Worm (Caenorhabditis elegans) whole organism, L3 larva: ENCODE measurements around the gene B0252.3.

Experiments used
- R02D3.7 ChIP-seq: fragments of 150-350 bp; optimal IDR thresholded peaks from 2 replicates; lab custom pipeline; 2014; ENCODE audit warnings: missing biosample characterization, missing genetic modification characterization
- ZK546.5 ChIP-seq: sonication (generic microtip); optimal IDR thresholded peaks from 2 replicates; lab custom pipeline; 2017; ENCODE audit warnings: missing biosample characterization, missing genetic modification characterization
- aly-2 ChIP-seq: fragments of 150-350 bp; optimal IDR thresholded peaks from 2 replicates; lab custom pipeline; 2014; ENCODE audit warnings: missing biosample characterization, missing genetic modification characterization
- ama-1 ChIP-seq: fragments of 150-350 bp; optimal IDR thresholded peaks from 2 replicates; lab custom pipeline; 2018
- ceh-16 ChIP-seq: sonication (generic microtip); optimal IDR thresholded peaks from 2 replicates; lab custom pipeline; 2017; ENCODE audit warnings: missing biosample characterization, missing genetic modification characterization
- ceh-28 ChIP-seq: fragments of 150-350 bp; optimal IDR thresholded peaks from 2 replicates; lab custom pipeline; 2014; ENCODE audit warnings: missing biosample characterization, missing genetic modification reagents, missing genetic modification characterization
- ceh-82 ChIP-seq: fragments of 150-350 bp; optimal IDR thresholded peaks from 2 replicates; lab custom pipeline; 2014; ENCODE audit warnings: missing biosample characterization, missing genetic modification characterization
- ceh-9 ChIP-seq: sonication (generic microtip); optimal IDR thresholded peaks from 2 replicates; lab custom pipeline; 2018; ENCODE audit warnings: missing biosample characterization, missing genetic modification characterization
- daf-12 ChIP-seq: fragments of 150-350 bp; optimal IDR thresholded peaks from 2 replicates; lab custom pipeline; 2014; ENCODE audit warnings: missing biosample characterization, missing genetic modification reagents, missing genetic modification characterization
- egl-27 ChIP-seq: sonication (generic microtip); optimal IDR thresholded peaks from 4 replicates; lab custom pipeline; 2017; ENCODE audit warnings: missing biosample characterization, missing genetic modification reagents, missing genetic modification characterization
- egl-5 ChIP-seq: fragments of 150-350 bp; optimal IDR thresholded peaks from 2 replicates; lab custom pipeline; 2017; ENCODE audit warnings: missing biosample characterization, missing genetic modification reagents, missing genetic modification characterization, inconsistent platforms
- elt-1 ChIP-seq: fragments of 150-350 bp; optimal IDR thresholded peaks from 2 replicates; lab custom pipeline; 2014; ENCODE audit warnings: missing biosample characterization, missing genetic modification characterization
- elt-2 ChIP-seq: sonication (generic microtip); optimal IDR thresholded peaks from 2 replicates; lab custom pipeline; 2016; ENCODE audit warnings: missing genetic modification reagents, mild to moderate bottlenecking, missing genetic modification characterization, missing compliant biosample characterization
- elt-3 ChIP-seq, 3 experiments: fragments of 150-350 bp in 1 of 3; sonication (generic microtip) in 2 of 3; optimal IDR thresholded peaks; 2 replicates in 2 of 3; 4 replicates in 1 of 3; lab custom pipeline; 2014 to 2017; ENCODE audit warnings: missing biosample characterization in 3 of 3, missing genetic modification characterization in 3 of 3
- eor-1 ChIP-seq, 2 experiments: fragments of 150-350 bp; optimal IDR thresholded peaks; 2 replicates each; lab custom pipeline; 2014 to 2018; ENCODE audit warnings: missing biosample characterization in 2 of 2, missing genetic modification characterization in 2 of 2
- fkh-2 ChIP-seq: fragments of 150-350 bp; optimal IDR thresholded peaks from 2 replicates; lab custom pipeline; 2014; ENCODE audit warnings: missing biosample characterization, missing genetic modification reagents, missing genetic modification characterization
- fos-1 ChIP-seq: fragments of 150-350 bp; optimal IDR thresholded peaks from 2 replicates; lab custom pipeline; 2014; ENCODE audit warnings: missing biosample characterization, missing genetic modification characterization
- jun-1 ChIP-seq: fragments of 150-350 bp; optimal IDR thresholded peaks from 2 replicates; lab custom pipeline; 2014; ENCODE audit warnings: missing biosample characterization, missing genetic modification reagents, missing genetic modification characterization
- lin-15B ChIP-seq: fragments of 150-350 bp; optimal IDR thresholded peaks from 2 replicates; lab custom pipeline; 2014; ENCODE audit warnings: missing biosample characterization, missing genetic modification characterization
- lin-39 ChIP-seq: fragments of 150-350 bp; optimal IDR thresholded peaks from 2 replicates; lab custom pipeline; 2018; ENCODE audit warnings: missing biosample characterization, missing genetic modification reagents, missing genetic modification characterization
- lsy-12 ChIP-seq: sonication (generic microtip); optimal IDR thresholded peaks from 2 replicates; lab custom pipeline; 2016; ENCODE audit warnings: mild to moderate bottlenecking, missing genetic modification characterization, missing compliant biosample characterization
- mdl-1 ChIP-seq: fragments of 150-350 bp; optimal IDR thresholded peaks from 2 replicates; lab custom pipeline; 2014; ENCODE audit warnings: missing biosample characterization, missing genetic modification characterization
- mml-1 ChIP-seq: fragments of 150-350 bp; sonication (generic microtip); optimal IDR thresholded peaks from 3 replicates; lab custom pipeline; 2014; ENCODE audit warnings: missing biosample characterization, missing genetic modification characterization
- nfya-1 ChIP-seq: sonication (generic microtip); optimal IDR thresholded peaks from 2 replicates; lab custom pipeline; 2017; ENCODE audit warnings: missing genetic modification characterization, mild to moderate bottlenecking, missing compliant biosample characterization, antibody characterized with exemption, moderate library complexity; ENCODE audit not compliant: insufficient read depth
- nhr-11 ChIP-seq: fragments of 150-350 bp; optimal IDR thresholded peaks from 2 replicates; lab custom pipeline; 2014; ENCODE audit warnings: missing biosample characterization, missing genetic modification characterization
- nhr-12 ChIP-seq: fragments of 150-350 bp; optimal IDR thresholded peaks from 2 replicates; lab custom pipeline; 2014; ENCODE audit warnings: missing biosample characterization, missing genetic modification characterization
- nhr-23 ChIP-seq: fragments of 150-350 bp; optimal IDR thresholded peaks from 2 replicates; lab custom pipeline; 2014; ENCODE audit warnings: missing biosample characterization, missing genetic modification reagents, missing genetic modification characterization
- nhr-237 ChIP-seq: fragments of 150-350 bp; optimal IDR thresholded peaks from 2 replicates; lab custom pipeline; 2014; ENCODE audit warnings: missing biosample characterization, missing genetic modification characterization
- nhr-25 ChIP-seq: sonication (generic microtip); optimal IDR thresholded peaks from 2 replicates; lab custom pipeline; 2017; ENCODE audit warnings: missing biosample characterization, missing genetic modification characterization
- nhr-28 ChIP-seq: fragments of 150-350 bp; optimal IDR thresholded peaks from 2 replicates; lab custom pipeline; 2014; ENCODE audit warnings: missing biosample characterization, missing genetic modification characterization
- nhr-43 ChIP-seq: sonication (generic microtip); optimal IDR thresholded peaks from 2 replicates; lab custom pipeline; 2016; ENCODE audit warnings: mild to moderate bottlenecking, missing genetic modification characterization, missing compliant biosample characterization; ENCODE audit not compliant: poor library complexity, severe bottlenecking
- nhr-67 ChIP-seq: fragments of 150-350 bp; optimal IDR thresholded peaks from 2 replicates; lab custom pipeline; 2014; ENCODE audit warnings: missing biosample characterization, missing genetic modification characterization
- nhr-76 ChIP-seq: fragments of 150-350 bp; sonication (generic microtip); optimal IDR thresholded peaks from 5 replicates; lab custom pipeline; 2014; ENCODE audit warnings: missing biosample characterization, missing genetic modification characterization
- nhr-77 ChIP-seq: fragments of 150-350 bp; optimal IDR thresholded peaks from 2 replicates; lab custom pipeline; 2014; ENCODE audit warnings: missing biosample characterization, missing genetic modification characterization
- pha-4 ChIP-seq: fragments of 150-350 bp; optimal IDR thresholded peaks from 2 replicates; lab custom pipeline; 2014; ENCODE audit warnings: missing biosample characterization, missing genetic modification reagents, missing genetic modification characterization
- pqm-1 ChIP-seq: fragments of 150-350 bp; optimal IDR thresholded peaks from 2 replicates; lab custom pipeline; 2017; ENCODE audit warnings: missing biosample characterization, missing genetic modification characterization, inconsistent platforms
- sea-2 ChIP-seq: fragments of 150-350 bp; sonication (generic microtip); optimal IDR thresholded peaks from 4 replicates; lab custom pipeline; 2014; ENCODE audit warnings: missing biosample characterization, missing genetic modification reagents, missing genetic modification characterization
- snpc-4 ChIP-seq: fragments of 150-350 bp; optimal IDR thresholded peaks from 2 replicates; lab custom pipeline; 2014; ENCODE audit warnings: missing biosample characterization, missing genetic modification characterization
- zag-1 ChIP-seq: fragments of 150-350 bp; optimal IDR thresholded peaks from 2 replicates; lab custom pipeline; 2014; ENCODE audit warnings: missing biosample characterization, missing genetic modification characterization

The B0252.3 gene

DNA sequence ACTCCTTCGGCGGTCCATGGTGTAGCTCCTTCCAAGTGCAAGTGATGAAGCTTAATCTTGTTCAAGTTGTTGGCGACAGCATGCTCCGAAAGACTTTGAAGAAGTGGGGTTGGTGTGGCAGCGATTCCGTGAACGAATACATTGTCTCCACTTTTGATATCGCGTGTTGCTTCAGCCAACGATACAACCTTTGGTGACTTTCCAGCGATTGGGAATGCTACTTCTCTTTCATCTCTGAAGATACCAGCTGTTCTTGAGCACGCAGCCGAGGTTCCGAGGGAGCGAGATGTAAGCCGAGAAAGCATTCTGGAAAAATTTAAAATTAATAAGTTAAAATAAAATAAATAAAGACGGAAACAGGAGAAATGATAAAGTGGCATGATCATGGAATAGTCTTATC is 17.5 kb downstream of the B0252.3 start, which contains the start of gene acer-1:
Gene acer-1, minus strand, starts transcription at position 306 of the 400 bp plus-strand sequence.
- TF ChIP-seq mml-1 (tag; lab: Kevin White, UChicago) (no peak), nhr-12 (tag; lab: Kevin White, UChicago) (no peak), ceh-82 (tag; lab: Kevin White, UChicago) (no peak), nfya-1 (tag; lab: Kevin White, UChicago) (peak; percentile 9), nhr-67 (tag; lab: Kevin White, UChicago) (no peak), jun-1 (tag; lab: Kevin White, UChicago) (no peak), daf-12 (tag; lab: Kevin White, UChicago) (no peak), ama-1 (lab: Kevin White, UChicago) (peak; percentile 93), lin-39 (tag; lab: Kevin White, UChicago) (peak; percentile 13), ceh-16 (tag; lab: Kevin White, UChicago) (no peak), elt-1 (no peak), nhr-43 (tag; lab: Kevin White, UChicago) (no peak), nhr-237 (tag; lab: Kevin White, UChicago) (no peak), snpc-4 (tag; lab: Kevin White, UChicago) (no peak), pqm-1 (tag; lab: Kevin White, UChicago) (no peak), R02D3.7 (tag; lab: Kevin White, UChicago) (no peak), nhr-23 (tag; lab: Kevin White, UChicago) (no peak), ceh-28 (tag; lab: Kevin White, UChicago) (no peak), lin-15B (tag; lab: Kevin White, UChicago) (no peak), mdl-1 (tag; lab: Kevin White, UChicago) (no peak), ceh-9 (tag; lab: Kevin White, UChicago) (no peak), elt-2 (tag; lab: Kevin White, UChicago) (peak; percentile 3), nhr-76 (tag; lab: Kevin White, UChicago) (no peak), aly-2 (no peak), pha-4 (peak; percentile 37), lsy-12 (tag; lab: Kevin White, UChicago) (no peak), egl-27 (no peak), nhr-77 (tag; lab: Kevin White, UChicago) (no peak), nhr-11 (tag; lab: Kevin White, UChicago) (no peak), eor-1 (tag; optimal IDR thresholded peaks at IDR 0.05; lab: Kevin White, UChicago) (no peak), zag-1 (no peak)

DNA sequence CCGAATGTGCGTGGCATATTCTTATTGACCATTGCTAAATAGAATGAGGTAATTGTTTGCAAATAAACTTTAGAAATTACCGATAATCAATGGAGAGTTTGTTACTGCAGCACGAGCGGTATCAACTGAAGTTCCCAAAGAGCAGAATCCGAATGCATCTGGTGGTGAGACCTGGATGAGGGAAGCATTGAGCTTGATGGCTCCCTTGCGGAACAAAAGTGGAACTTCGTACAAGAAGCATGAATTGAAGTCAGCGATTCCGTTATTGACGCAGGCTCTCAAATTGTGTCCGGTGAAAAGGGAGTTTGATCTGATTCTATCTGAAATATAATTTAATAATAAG is 18.0 kb downstream of the B0252.3 start:
- TF ChIP-seq ama-1 (lab: Kevin White, UChicago) (peak; percentile 78), fos-1 (tag; lab: Kevin White, UChicago) (peak; percentile 17), nhr-76 (tag; lab: Kevin White, UChicago) (no peak)

DNA sequence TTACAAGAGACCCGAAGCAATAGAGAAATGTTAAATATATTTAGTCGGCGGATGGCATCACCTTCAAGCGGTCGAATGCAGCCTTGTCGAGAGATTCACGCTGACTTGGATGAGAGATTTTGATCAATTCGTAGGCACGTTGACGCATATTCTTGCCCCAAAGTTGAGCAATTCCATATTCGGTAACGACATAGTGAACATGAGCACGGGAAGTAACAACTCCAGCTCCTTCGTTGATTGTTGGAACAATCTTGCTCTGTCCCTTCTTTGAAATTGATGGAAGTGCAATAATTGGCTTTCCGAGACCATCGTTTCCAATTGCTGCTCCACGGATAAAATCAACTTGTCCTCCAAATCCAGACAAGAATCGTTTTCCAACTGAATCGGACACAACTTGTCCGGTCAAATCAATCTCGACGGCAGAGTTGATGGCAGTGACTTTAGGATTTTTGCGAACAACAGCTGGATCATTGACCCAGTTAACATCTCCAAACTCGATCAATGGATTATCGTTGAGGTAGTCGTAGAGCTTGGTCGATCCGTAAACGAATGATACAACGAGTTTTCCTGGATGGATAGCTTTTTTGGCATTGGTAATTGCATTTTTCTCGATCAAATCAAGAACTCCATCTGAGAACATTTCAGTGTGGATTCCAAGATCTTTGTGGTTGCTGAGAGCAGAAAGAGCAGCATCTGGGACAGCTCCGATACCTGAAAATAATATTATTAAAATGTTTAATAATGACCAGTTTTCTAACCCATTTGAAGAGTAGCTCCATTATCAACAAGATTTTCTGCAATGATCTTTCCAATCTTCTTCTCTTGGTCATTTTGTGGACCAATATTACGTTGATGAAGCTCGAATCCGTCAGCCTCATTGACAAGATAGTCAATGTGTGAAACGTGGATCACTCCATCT is 18.6 kb downstream of the B0252.3 start:
- peak; percentile 28 for TF ChIP-seq lin-39 (tag; lab: Kevin White, UChicago)
- no peak for TF ChIP-seq nhr-23 (tag; lab: Kevin White, UChicago)
- TF ChIP-seq fkh-2 (tag; lab: Kevin White, UChicago), result no peak
- peak; percentile 56 for TF ChIP-seq ama-1 (lab: Kevin White, UChicago)
- TF ChIP-seq nhr-43 (tag; lab: Kevin White, UChicago), result peak; percentile 66
- no peak for TF ChIP-seq jun-1 (tag; lab: Kevin White, UChicago)
- TF ChIP-seq sea-2 (GFP tag; lab: Kevin White, UChicago), result no peak
- TF ChIP-seq nhr-28 (tag; lab: Kevin White, UChicago), result no peak
- no peak for TF ChIP-seq elt-3 (tag; optimal IDR thresholded peaks at IDR 0.05; lab: Kevin White, UChicago)
- no peak for TF ChIP-seq R02D3.7 (tag; lab: Kevin White, UChicago)
- no peak for TF ChIP-seq egl-5 (tag; lab: Kevin White, UChicago)
- no peak for TF ChIP-seq ZK546.5 (tag; lab: Kevin White, UChicago)
- TF ChIP-seq ceh-16 (tag; lab: Kevin White, UChicago), result no peak
- TF ChIP-seq nhr-25 (tag; lab: Kevin White, UChicago), result no peak
